Worm (Caenorhabditis elegans) whole organism, early embryonic: ENCODE data around the gene gcy-12.
A peak's percentile ranks its signal among the peaks of the same experiment; 100 is the strongest.

ENCODE experiments used
- B0310.2 ChIP-seq: sonication (generic microtip); optimal IDR thresholded peaks from 2 replicates; lab custom pipeline; 2016; ENCODE audit warnings: mild to moderate bottlenecking, missing genetic modification characterization, missing compliant biosample characterization
- F13C5.2 ChIP-seq: sonication (generic microtip); optimal IDR thresholded peaks from 2 replicates; lab custom pipeline; 2017; ENCODE audit warnings: mild to moderate bottlenecking, missing genetic modification characterization, inconsistent platforms, missing compliant biosample characterization
- aly-1 ChIP-seq: sonication (generic microtip); optimal IDR thresholded peaks from 2 replicates; lab custom pipeline; 2016; ENCODE audit warnings: missing genetic modification characterization, missing compliant biosample characterization
- ama-1 ChIP-seq: fragments of 150-350 bp; optimal IDR thresholded peaks from 2 replicates; lab custom pipeline; 2014
- ceh-13 ChIP-seq: fragments of 200-800 bp; sonication (Bioruptor generic); optimal IDR thresholded peaks from 2 replicates; lab custom pipeline; 2018; ENCODE audit warnings: mild to moderate bottlenecking, missing genetic modification characterization, missing compliant biosample characterization
- ceh-36 ChIP-seq: sonication (generic microtip); optimal IDR thresholded peaks from 2 replicates; lab custom pipeline; 2016; ENCODE audit warnings: missing genetic modification characterization, inconsistent platforms, missing compliant biosample characterization
- ets-7 ChIP-seq: sonication (generic microtip); optimal IDR thresholded peaks from 2 replicates; lab custom pipeline; 2016; ENCODE audit warnings: missing genotype, missing genetic modification characterization, missing compliant biosample characterization
- flt-1 ChIP-seq: fragments of 200-800 bp; sonication (Bioruptor generic); IDR thresholded peaks from 2 replicates; pipeline ENCODE4 v1.3.6; 2022; ENCODE audit warnings: missing genetic modification characterization, missing compliant biosample characterization
- hmbx-1 ChIP-seq: sonication (generic microtip); optimal IDR thresholded peaks from 2 replicates; lab custom pipeline; 2016; ENCODE audit warnings: mild to moderate bottlenecking, missing genetic modification characterization, missing compliant biosample characterization
- hmg-4 ChIP-seq: fragments of 200-800 bp; sonication (Bioruptor generic); optimal IDR thresholded peaks from 2 replicates; lab custom pipeline; 2018; ENCODE audit warnings: mild to moderate bottlenecking, missing genetic modification characterization, missing compliant biosample characterization
- hnd-1 ChIP-seq: sonication (generic microtip); optimal IDR thresholded peaks from 2 replicates; lab custom pipeline; 2016; ENCODE audit warnings: missing genetic modification characterization, missing compliant biosample characterization
- pes-1 ChIP-seq: fragments of 200-800 bp; sonication (Bioruptor generic); IDR thresholded peaks from 2 replicates; pipeline ENCODE4 v1.3.6; 2022; ENCODE audit warnings: missing genetic modification reagents, missing genetic modification characterization, missing compliant biosample characterization
- scrt-1 ChIP-seq: fragments of 200-800 bp; sonication (Bioruptor generic); IDR thresholded peaks from 2 replicates; pipeline ENCODE4 v1.3.6; 2022; ENCODE audit warnings: missing genetic modification characterization, missing compliant biosample characterization
- sea-1 ChIP-seq: fragments of 200-800 bp; sonication (Bioruptor generic); conservative IDR thresholded peaks from 2 replicates; pipeline ENCODE4 v1.3.6; 2022; ENCODE audit warnings: missing genetic modification characterization, missing compliant biosample characterization
- tbx-11 ChIP-seq: fragments of 200-800 bp; sonication (Bioruptor generic); IDR thresholded peaks from 2 replicates; pipeline ENCODE4 v1.3.6; 2022; ENCODE audit warnings: missing genetic modification characterization, missing compliant biosample characterization
- tbx-37 ChIP-seq: fragments of 200-800 bp; sonication (Bioruptor generic); conservative IDR thresholded peaks from 2 replicates; pipeline ENCODE4 v1.3.6; 2022; ENCODE audit warnings: missing genetic modification reagents, missing genetic modification characterization, missing compliant biosample characterization
- tra-4 ChIP-seq: sonication (generic microtip); optimal IDR thresholded peaks from 2 replicates; lab custom pipeline; 2017; ENCODE audit warnings: missing genetic modification characterization, missing compliant biosample characterization

gcy-12 gene

ce11 chrII:5282740-5283281 is 29.0 kb upstream of the gcy-12 start:
- no peak for TF ChIP-seq F13C5.2 (tag; lab: Kevin White, UChicago)

- TF ChIP-seq scrt-1 (GFP tag; lab: Robert Waterston, UW) (no peak), sea-1 (GFP tag; lab: Robert Waterston, UW) (no peak), hnd-1 (tag; lab: Kevin White, UChicago) (no peak), ceh-13 (GFP tag; lab: Kevin White, UChicago) (no peak), pes-1 (GFP tag; lab: Robert Waterston, UW) (no peak), tbx-37 (GFP tag; lab: Robert Waterston, UW) (no peak), flt-1 (GFP tag; lab: Robert Waterston, UW) (no peak), F13C5.2 (tag; lab: Kevin White, UChicago) (no peak), ets-7 (tag; lab: Kevin White, UChicago) (no peak), tra-4 (tag; lab: Kevin White, UChicago) (no peak), hmbx-1 (no peak), ceh-36 (tag; lab: Kevin White, UChicago) (no peak), hmg-4 (GFP tag; lab: Kevin White, UChicago) (no peak), B0310.2 (tag; lab: Kevin White, UChicago) (no peak), ama-1 (no peak), aly-1 (tag; lab: Kevin White, UChicago) (no peak), tbx-11 (GFP tag; lab: Robert Waterston, UW) (no peak)
Measured at ce11 chrII:5285029-5285428, 26.8 kb upstream of the gcy-12 start, which contains the start of gene gur-5. Gene gur-5, plus strand, starts transcription at chrII:5285329.

- TF ChIP-seq hmbx-1 (no peak), flt-1 (GFP tag; lab: Robert Waterston, UW) (no peak), tbx-37 (GFP tag; lab: Robert Waterston, UW) (no peak), hnd-1 (tag; lab: Kevin White, UChicago) (no peak), ets-7 (tag; lab: Kevin White, UChicago) (no peak), tra-4 (tag; lab: Kevin White, UChicago) (no peak), sea-1 (GFP tag; lab: Robert Waterston, UW) (no peak), scrt-1 (GFP tag; lab: Robert Waterston, UW) (no peak), tbx-11 (GFP tag; lab: Robert Waterston, UW) (no peak), ceh-13 (GFP tag; lab: Kevin White, UChicago) (no peak), B0310.2 (tag; lab: Kevin White, UChicago) (no peak), ceh-36 (tag; lab: Kevin White, UChicago) (no peak)
Measured at ce11 chrII:5289142-5289541, 22.7 kb upstream of the gcy-12 start, which contains the start of gene ZK622.5. Gene ZK622.5, plus strand, starts transcription at chrII:5289442.

ce11 chrII:5291051-5291450 is 20.8 kb upstream of the gcy-12 start:
- no peak for TF ChIP-seq aly-1 (tag; lab: Kevin White, UChicago)
- no peak for TF ChIP-seq ceh-36 (tag; lab: Kevin White, UChicago)
- no peak for TF ChIP-seq tbx-37 (GFP tag; lab: Robert Waterston, UW)
- no peak for TF ChIP-seq ets-7 (tag; lab: Kevin White, UChicago)
- no peak for TF ChIP-seq hmg-4 (GFP tag; lab: Kevin White, UChicago)
- TF ChIP-seq sea-1 (GFP tag; lab: Robert Waterston, UW): no peak
- no peak for TF ChIP-seq ceh-13 (GFP tag; lab: Kevin White, UChicago)

- TF ChIP-seq tra-4 (tag; lab: Kevin White, UChicago): peak; percentile 75
- peak; percentile 94 for TF ChIP-seq pes-1 (GFP tag; lab: Robert Waterston, UW)
- TF ChIP-seq ets-7 (tag; lab: Kevin White, UChicago): peak; percentile 72
- TF ChIP-seq ceh-36 (tag; lab: Kevin White, UChicago): peak; percentile 82
- TF ChIP-seq flt-1 (GFP tag; lab: Robert Waterston, UW): peak; percentile 93
- peak; percentile 90 for TF ChIP-seq scrt-1 (GFP tag; lab: Robert Waterston, UW)
- TF ChIP-seq ceh-13 (GFP tag; lab: Kevin White, UChicago): peak; percentile 88
- TF ChIP-seq hmg-4 (GFP tag; lab: Kevin White, UChicago): peak; percentile 95
- peak; percentile 75 for TF ChIP-seq B0310.2 (tag; lab: Kevin White, UChicago)
- TF ChIP-seq tbx-37 (GFP tag; lab: Robert Waterston, UW): peak; percentile 81
- TF ChIP-seq ama-1: no peak
- TF ChIP-seq aly-1 (tag; lab: Kevin White, UChicago): peak; percentile 86
- peak; percentile 91 for TF ChIP-seq sea-1 (GFP tag; lab: Robert Waterston, UW)
- peak; percentile 73 for TF ChIP-seq hmbx-1
- peak; percentile 88 for TF ChIP-seq tbx-11 (GFP tag; lab: Robert Waterston, UW)
- peak; percentile 81 for TF ChIP-seq hnd-1 (tag; lab: Kevin White, UChicago)
- TF ChIP-seq F13C5.2 (tag; lab: Kevin White, UChicago): peak; percentile 91
Measured at ce11 chrII:5292226-5292752, 19.6 kb upstream of the gcy-12 start, which contains the start of gene ZK622.4. Gene ZK622.4, plus strand, starts transcription at chrII:5292702.

ce11 chrII:5293287-5293850 is 18.5 kb upstream of the gcy-12 start, which contains the start of gene ZK622.1:
Gene ZK622.1, plus strand, starts transcription at chrII:5293800.
- TF ChIP-seq flt-1 (GFP tag; lab: Robert Waterston, UW) (peak; percentile 77; the same call in 1 of the 2 replicates), hnd-1 (tag; lab: Kevin White, UChicago) (peak; percentile 19), scrt-1 (GFP tag; lab: Robert Waterston, UW) (peak; percentile 76; the same call in 1 of the 2 replicates), ceh-36 (tag; lab: Kevin White, UChicago) (peak; percentile 59), ets-7 (tag; lab: Kevin White, UChicago) (no peak), ceh-13 (GFP tag; lab: Kevin White, UChicago) (peak; percentile 37), tra-4 (tag; lab: Kevin White, UChicago) (peak; percentile 36), pes-1 (GFP tag; lab: Robert Waterston, UW) (peak; percentile 85), F13C5.2 (tag; lab: Kevin White, UChicago) (no peak), tbx-37 (GFP tag; lab: Robert Waterston, UW) (peak; percentile 53), hmg-4 (GFP tag; lab: Kevin White, UChicago) (peak; percentile 71), hmbx-1 (peak; percentile 37), B0310.2 (tag; lab: Kevin White, UChicago) (peak; percentile 13), sea-1 (GFP tag; lab: Robert Waterston, UW) (peak; percentile 71), ama-1 (no peak), aly-1 (tag; lab: Kevin White, UChicago) (peak; percentile 26), tbx-11 (GFP tag; lab: Robert Waterston, UW) (peak; percentile 72; the same call in 1 of the 2 replicates)
